Fruit fly (Drosophila melanogaster) S2 (cell line): Measurements from ENCODE around the gene lsn.

Source experiments
- CG8478 ChIP-seq: fragments of >200 bp; optimal IDR thresholded peaks from 2 replicates; lab custom pipeline; 2018
- CTCF ChIP-seq, 2 experiments: fragments of >200 bp; optimal IDR thresholded peaks; 2 replicates each; lab custom pipeline; 2018

lsn gene

DNA sequence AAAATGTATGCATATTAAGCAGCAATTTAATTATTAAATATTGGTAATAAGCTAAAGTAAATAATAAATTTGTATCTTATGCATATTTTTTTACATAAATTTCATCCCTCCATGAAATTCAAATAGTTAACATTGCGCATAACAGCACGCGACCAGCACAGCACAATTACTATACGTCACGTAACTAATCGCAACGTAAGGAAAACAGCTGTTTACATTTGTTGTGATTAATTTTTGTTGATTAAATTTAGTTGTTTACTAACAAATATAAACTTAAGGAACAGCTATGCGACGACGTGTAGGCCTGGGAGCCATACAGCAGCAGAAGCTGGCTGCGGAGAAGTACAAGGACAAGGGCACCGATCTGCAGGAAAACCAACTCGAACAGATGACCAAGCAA, at the start of gene lsn:
Gene lsn, plus strand, starts transcription at position 177 of the 400 bp plus-strand sequence.
- TF ChIP-seq CG8478 (lab: Kevin White, UChicago) = no peak
- no peak for TF ChIP-seq CTCF (optimal IDR thresholded peaks at IDR 0.05; lab: Kevin White, UChicago)

DNA sequence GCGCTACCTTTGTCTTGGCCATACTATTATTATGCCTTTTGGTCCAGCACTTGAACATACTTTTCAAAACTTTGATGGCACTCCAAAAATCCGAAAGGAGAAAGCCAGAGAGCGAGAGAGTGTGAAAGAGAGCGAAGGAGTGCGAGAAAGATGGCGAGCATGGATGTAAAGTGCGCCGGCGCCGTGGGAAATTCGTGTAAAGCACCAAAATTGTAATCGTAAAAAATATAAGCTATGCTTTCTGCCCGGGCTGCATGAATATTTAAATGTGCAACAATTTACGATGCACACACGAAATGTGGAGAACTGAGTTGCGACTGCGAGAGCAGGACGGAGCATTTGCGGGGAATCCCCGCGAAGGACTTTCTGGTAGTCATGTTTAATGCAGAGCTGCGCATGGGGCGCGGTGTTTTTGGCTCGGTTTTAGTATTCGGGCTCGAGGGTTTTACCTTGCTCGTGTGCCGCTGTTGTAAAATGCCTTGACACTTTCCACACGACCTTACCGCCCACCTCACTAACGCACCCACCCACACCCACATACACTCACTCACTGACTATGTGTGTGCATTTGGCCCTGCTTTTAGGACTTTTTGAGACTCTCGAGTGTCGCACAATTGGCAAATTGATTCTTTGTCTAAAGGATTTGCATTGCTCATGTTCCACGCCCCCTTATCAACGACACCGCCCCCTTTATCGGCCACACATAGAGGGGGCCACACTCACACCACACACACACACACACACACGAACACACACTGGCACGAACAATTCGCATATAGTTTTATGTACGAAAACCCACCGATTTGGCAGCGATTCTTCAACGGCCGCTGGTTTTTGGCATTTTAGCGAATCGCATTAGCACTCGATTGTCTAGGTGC, 43.0 kb upstream of the lsn start:
- TF ChIP-seq CTCF (optimal IDR thresholded peaks at IDR 0.05; lab: Kevin White, UChicago) = no peak
- no peak for TF ChIP-seq CG8478 (lab: Kevin White, UChicago)

DNA sequence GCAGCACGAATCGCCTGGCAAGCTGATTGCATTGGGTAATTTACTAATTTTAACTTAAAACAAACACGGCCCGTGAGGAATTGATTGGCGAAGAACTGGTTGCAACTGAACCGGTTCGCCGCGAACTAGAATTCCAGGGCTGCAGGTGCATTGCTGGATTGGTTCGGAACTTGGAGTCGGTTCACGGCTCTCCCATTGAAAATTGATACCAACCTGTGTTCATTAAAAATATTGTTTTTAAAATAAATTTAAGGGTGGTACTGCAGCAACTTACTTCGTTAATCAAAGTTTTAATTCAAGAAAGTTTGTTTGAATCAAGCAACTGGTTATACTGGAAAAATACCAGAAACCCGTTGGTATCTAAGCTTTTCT, 42.4 kb upstream of the lsn start, which contains the start of gene CASK:
Gene CASK, minus strand, starts transcription at position 113 of the 372 bp plus-strand sequence.
- no peak for TF ChIP-seq CG8478 (lab: Kevin White, UChicago)
- peak in 1 of 2 experiments; percentile 10 for TF ChIP-seq CTCF (optimal IDR thresholded peaks at IDR 0.05; lab: Kevin White, UChicago)

DNA sequence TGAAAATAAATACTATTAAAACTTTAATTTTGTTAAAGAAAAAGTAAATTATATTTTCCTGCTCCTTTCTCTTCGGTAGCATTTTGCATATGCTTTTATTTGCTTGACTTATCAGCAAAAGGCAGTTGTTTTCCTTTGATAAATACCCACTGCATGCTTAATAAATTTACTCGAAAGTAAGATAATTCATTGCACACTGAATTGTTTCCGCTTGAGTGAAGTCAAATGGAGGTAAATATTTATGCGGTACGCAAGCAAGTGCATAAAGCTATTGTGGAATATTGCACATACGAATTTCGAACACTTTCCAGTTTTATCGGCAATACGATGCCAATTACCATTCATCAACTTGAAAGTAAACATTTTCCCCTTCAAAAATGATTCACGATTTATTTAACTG, 41.9 kb upstream of the lsn start:
- TF ChIP-seq CTCF (optimal IDR thresholded peaks at IDR 0.05; lab: Kevin White, UChicago) (no peak), CG8478 (lab: Kevin White, UChicago) (no peak)

DNA sequence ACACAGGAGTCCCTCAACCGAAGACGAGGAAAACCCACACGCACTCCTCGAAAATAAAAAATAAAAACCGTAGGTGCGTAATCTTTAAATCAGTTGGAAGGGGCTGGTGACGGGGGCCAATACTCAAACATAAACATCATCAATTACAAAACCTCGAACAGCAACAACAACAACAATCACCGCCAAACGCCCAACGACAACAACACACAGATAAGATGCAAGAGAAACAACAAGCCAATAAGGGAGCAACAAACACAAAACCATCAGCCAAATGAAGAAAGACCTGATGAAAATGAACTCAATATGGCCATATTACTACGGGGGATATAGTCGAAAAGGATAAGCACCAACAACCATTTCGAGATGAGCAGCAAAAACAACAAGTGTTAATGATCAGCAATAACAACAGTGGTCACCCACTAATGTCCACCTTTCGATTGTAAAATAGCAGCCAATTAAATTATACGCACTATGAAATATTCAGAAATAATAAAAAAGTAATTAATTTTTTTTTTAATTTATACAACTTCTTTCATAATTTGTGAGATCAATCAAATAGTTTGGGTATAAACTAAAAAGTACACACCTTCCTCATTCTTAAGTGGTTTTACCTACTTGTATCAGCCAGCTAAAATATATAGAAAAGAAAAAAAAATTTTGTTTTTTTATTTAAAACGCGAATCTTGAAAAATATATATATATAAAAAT, 41.1 kb upstream of the lsn start:
- TF ChIP-seq CTCF (optimal IDR thresholded peaks at IDR 0.05; lab: Kevin White, UChicago) (no peak), CG8478 (lab: Kevin White, UChicago) (no peak)

DNA sequence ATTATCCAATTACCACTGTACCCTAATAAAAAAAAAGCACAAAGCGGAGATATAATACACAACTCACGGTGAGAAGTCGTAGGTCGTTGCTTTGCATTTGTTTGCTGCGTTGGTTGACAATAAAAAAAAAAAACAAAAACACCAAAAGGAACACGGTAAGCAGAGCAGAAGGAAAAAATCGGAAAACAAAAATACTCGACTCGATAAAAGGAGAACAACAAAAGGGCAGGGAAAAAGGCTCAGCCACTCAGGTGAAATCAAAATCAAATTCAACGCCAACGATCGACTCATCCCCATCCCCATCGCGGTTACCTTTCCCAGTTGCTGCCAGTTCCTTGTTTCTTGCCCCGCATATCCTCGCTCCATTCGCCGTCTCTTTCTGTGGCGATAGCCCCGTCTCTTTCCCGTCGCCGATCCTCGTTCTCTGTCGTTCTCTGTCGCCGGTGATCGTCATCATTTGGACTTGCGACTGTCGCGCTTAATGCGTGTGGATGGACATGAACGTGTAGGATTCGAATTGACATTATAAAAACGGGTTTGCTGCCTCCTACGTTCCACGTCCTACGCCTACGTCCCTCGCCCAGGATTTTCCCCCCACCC, 40.5 kb upstream of the lsn start:
- peak in 1 of 2 experiments; percentile 13 for TF ChIP-seq CTCF (optimal IDR thresholded peaks at IDR 0.05; lab: Kevin White, UChicago)
- TF ChIP-seq CG8478 (lab: Kevin White, UChicago) = no peak

DNA sequence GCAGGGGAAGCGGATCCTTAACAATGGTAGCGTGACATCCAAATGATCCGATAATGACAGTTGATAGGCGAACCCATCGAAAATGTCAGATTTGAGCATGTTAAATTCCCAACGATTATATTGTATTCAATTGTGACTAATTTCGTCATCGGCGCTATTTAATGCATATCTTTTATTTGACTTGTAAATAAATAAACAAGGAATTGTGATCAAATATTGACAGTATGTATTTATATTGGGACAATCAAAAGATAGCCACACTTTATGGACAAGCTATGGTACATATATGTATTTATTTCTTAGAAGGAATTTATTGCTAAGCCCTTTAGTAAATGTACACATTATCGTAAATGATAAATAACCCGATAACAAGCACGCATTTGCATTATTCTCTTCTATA, 39.8 kb upstream of the lsn start:
- TF ChIP-seq CG8478 (lab: Kevin White, UChicago) = no peak
- TF ChIP-seq CTCF (optimal IDR thresholded peaks at IDR 0.05; lab: Kevin White, UChicago) = no peak

DNA sequence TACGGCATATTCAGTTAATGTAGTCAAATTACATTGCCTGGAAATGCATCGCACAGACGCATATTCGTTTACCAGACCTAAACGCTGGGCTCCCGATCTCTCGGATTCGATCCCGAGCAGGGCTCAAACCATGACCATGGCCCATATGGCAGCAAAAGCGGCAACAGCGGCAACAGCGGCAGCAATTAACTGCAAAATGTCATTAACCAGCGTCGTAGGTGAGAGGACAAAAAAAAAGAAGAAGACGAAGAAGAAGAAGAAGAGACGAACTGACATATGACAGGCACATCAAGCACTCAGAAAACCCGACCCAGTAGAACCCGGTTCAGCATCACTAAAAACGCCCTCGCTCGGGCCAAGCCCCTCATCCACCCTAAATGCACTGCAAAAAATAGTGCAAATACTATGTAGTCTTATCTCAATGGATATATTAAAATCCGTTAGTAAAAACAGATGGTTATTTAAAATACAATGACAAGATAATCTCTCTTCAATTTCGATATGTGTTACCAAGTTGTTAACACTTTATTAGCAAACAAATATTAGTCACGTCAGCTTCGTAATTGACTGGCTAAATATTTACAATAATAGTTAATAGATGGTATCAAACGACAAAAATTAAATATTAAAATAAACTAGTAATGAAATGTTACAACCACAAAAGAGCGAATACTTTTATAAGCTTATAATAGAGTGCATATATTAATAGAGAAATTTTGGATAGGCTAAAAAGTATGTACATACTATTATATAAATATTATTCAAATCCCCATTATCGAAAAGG, 39.0 kb upstream of the lsn start:
- TF ChIP-seq CTCF (optimal IDR thresholded peaks at IDR 0.05; lab: Kevin White, UChicago) = no peak
- TF ChIP-seq CG8478 (lab: Kevin White, UChicago) = no peak

DNA sequence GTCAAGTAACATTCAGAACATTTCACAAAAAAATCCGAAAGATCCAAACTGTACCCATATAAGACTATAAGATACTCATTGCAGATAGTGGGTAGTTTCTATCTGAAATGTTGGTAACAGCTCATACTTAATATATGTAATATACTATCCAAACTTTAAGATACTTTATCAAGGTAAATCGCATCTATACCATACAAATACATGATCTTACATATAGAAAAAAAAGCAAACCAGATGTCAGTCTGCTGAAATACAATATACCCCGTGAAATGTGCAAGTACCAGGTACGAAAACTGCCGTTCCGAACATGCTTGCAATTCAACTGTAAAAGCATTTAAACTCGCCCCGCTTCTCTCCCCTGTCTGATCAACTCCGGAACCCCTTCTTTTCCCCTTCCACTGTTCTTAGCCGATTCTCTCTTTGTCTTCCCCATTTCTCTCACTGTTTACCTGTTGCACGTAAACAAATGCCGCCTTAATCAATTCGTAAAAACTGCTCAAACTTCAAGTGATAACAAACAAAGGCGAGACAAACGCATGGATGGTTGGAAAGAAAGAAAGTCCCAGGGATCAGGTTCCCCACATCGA, 37.4 kb upstream of the lsn start:
- no peak for TF ChIP-seq CTCF (optimal IDR thresholded peaks at IDR 0.05; lab: Kevin White, UChicago)
- TF ChIP-seq CG8478 (lab: Kevin White, UChicago) = no peak

DNA sequence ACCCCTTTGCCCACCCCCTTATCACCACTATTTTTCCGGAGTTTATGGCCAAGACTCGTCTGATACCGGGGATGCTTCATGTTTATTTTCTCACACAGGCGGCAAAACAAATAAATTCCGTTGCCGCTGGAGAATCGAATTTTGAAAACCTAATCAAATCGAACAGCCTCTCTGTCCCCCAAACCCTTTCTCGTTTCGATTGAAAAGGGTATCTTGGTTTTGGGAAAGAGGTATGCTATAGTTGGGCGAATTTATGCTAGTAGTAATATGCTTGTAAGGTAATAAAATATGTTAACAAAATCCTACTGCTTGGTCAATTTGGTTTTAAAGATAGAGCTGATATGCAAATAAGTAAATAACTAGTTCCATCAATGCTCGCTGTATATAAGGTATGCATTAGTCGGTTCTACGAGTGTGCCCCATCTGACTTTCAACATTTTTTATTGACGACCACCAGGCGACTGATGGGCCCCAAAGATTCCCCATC, 36.9 kb upstream of the lsn start:
- no peak for TF ChIP-seq CTCF (optimal IDR thresholded peaks at IDR 0.05; lab: Kevin White, UChicago)
- no peak for TF ChIP-seq CG8478 (lab: Kevin White, UChicago)

DNA sequence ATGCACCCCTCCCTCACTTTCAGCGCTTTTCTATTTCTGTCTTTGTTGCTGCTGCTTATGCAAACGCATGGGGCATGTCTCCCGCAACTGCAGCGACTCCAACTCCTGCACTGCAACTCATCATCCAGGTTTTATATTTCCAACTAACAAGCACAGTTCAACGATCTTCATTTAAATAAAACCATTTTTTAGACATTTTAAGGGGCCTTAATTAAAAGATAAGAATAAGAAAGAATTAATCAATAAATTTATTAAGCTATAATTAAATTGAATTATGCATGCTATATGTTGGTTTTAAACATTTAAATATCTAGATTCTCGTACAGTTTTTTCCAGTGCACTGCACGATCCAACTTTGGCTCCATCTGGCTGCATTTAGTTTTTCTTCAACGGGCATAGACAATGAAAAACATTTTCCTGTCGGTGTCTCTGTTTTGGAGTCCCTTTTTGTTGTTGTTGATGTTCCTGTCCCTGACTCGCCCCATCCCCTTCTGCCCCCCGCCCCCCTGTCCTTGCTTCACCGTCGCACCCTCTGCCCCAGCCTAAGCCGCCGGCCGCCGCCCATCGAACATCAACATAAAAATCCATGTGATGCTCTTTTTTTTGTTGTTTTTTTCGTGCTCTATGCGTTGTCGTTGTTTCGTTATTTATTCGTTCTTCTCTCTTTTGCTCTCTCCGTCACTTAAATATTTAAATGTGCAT, 36.0 kb upstream of the lsn start:
- TF ChIP-seq CG8478 (lab: Kevin White, UChicago) = no peak
- TF ChIP-seq CTCF (optimal IDR thresholded peaks at IDR 0.05; lab: Kevin White, UChicago) = no peak

DNA sequence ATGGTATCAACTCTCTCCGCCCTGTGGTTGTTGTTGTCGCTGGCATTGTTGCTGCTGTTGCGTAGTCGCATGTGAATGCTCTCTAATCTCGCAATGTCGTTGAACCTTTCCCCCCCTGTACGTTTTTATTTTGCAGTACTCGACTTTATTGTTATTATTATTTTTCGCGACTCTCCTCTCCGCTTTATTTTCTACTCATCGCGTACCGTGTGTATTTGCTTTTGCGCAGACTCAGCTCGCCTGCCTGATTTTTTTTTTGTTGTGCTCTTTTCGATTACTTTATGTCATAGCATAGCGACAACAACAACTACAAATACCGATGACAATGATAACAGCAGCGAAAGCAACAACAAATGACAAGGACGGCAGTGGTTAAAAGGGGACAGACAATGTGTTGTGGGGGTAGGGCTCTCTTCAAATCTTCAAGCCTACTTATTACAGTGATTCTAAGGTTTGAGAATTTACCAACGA, 35.4 kb upstream of the lsn start:
- TF ChIP-seq CG8478 (lab: Kevin White, UChicago) = no peak
- no peak for TF ChIP-seq CTCF (optimal IDR thresholded peaks at IDR 0.05; lab: Kevin White, UChicago)

DNA sequence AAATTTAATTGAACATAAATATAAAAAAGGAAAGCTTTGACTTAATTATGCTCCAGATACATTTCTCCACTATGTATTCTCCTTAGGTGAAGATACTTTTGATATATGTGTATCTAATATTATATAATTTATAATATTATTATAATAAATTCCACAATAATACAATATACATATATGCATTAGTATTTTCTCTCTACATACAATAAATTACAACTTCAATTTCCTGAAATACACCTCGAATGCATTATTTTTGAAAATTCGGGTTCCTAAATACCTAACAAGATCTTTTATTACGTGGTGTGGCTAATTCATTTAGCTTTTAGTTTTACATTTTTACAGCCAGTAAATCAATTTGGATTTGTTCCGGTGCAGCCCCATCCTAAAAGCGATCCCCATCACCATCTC, 34.7 kb upstream of the lsn start:
- TF ChIP-seq CTCF (optimal IDR thresholded peaks at IDR 0.05; lab: Kevin White, UChicago) = no peak
- TF ChIP-seq CG8478 (lab: Kevin White, UChicago) = no peak
